Worm (Caenorhabditis elegans): ENCODE data around the gene sdz-36.

The sdz-36 gene

DNA sequence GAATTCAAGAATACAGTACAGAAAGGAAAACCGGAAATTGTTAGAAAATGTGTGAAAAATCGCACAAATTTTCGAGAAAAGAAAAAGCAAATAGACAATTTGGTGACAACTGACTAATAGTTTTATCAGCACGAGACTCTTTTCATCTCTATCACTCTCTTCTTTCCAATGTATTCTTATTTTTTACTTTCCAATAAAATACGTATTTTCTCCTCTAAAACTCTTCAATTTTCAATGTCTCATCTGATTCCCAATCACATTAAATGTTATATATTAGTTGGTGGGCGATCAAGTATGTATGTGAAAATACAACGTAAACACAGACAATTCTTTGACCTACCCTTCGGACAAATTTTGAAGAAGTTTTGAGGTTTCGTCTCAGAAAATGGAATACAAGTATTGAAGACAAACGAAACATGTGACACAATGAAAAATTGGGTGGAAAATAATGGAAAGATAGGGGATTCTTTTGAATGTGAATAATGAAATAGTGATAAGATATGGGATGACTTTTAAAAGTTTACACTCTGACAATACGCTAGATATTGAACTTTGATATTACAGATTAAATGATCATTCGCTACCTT, 46.6 kb downstream of the sdz-36 start, which contains the start of gene cka-1 (continued):
- TF ChIP-seq mdl-1 (tag; optimal IDR thresholded peaks at IDR 0.05): no peak
- TF ChIP-seq vab-15 (tag; optimal IDR thresholded peaks at IDR 0.05): peak; percentile 67
- no peak for TF ChIP-seq nhr-237 (tag; optimal IDR thresholded peaks at IDR 0.05)
- TF ChIP-seq unc-130 (tag; optimal IDR thresholded peaks at IDR 0.05): no peak
- TF ChIP-seq ceh-82 (tag; optimal IDR thresholded peaks at IDR 0.05): no peak
- TF ChIP-seq nhr-71 (tag; optimal IDR thresholded peaks at IDR 0.05): peak; percentile 63
- TF ChIP-seq mep-1 (tag; optimal IDR thresholded peaks at IDR 0.05): no peak
- TF ChIP-seq ces-1 (GFP tag; optimal IDR thresholded peaks at IDR 0.05): no peak
- no peak for TF ChIP-seq lir-3 (tag; optimal IDR thresholded peaks at IDR 0.05; ENCODE audit: poor library complexity)
- peak; percentile 9 for TF ChIP-seq tbx-2 (tag; optimal IDR thresholded peaks at IDR 0.05)
- peak; percentile 16 for TF ChIP-seq C16A3.4 (tag; optimal IDR thresholded peaks at IDR 0.05)
- no peak for TF ChIP-seq pqm-1 (tag; optimal IDR thresholded peaks at IDR 0.05)
- no peak for TF ChIP-seq grh-1 (GFP tag; IDR thresholded peaks at IDR 0.05)
- no peak for TF ChIP-seq fkh-8 (tag; optimal IDR thresholded peaks at IDR 0.05)
- no peak for TF ChIP-seq C04F5.9 (tag; optimal IDR thresholded peaks at IDR 0.05)
- TF ChIP-seq snpc-4 (tag; optimal IDR thresholded peaks at IDR 0.05): no peak

DNA sequence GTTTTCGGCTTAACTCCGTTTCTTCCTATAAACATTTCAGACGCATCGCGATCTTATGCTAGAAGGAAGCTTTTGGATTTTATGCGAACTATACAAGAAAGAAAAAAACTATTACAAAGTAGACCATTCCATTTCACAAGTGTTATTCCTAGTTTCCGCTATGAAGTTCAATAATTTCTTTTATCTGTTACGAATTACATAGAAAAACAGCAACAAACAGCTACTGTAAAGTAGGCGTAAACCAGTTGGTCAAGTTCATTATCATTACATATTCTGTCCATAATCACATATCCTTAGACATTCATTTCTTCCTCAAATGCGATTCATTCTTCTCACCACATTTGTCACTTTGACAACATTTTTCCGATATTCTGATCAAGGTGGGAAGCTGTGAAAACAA, 47.5 kb downstream of the sdz-36 start, which contains the start of gene C28D4.10:
C28D4.10 (plus strand) TSS at position 301 of the 400 bp plus-strand sequence.
- TF ChIP-seq fos-1 (tag; optimal IDR thresholded peaks at IDR 0.05) (no peak), hpl-2 (GFP tag; optimal IDR thresholded peaks at IDR 0.05) (no peak), efl-3 (GFP tag; optimal IDR thresholded peaks at IDR 0.05) (no peak), nhr-20 (tag; optimal IDR thresholded peaks at IDR 0.05) (no peak), lin-14 (GFP tag; optimal IDR thresholded peaks at IDR 0.05) (no peak)

DNA sequence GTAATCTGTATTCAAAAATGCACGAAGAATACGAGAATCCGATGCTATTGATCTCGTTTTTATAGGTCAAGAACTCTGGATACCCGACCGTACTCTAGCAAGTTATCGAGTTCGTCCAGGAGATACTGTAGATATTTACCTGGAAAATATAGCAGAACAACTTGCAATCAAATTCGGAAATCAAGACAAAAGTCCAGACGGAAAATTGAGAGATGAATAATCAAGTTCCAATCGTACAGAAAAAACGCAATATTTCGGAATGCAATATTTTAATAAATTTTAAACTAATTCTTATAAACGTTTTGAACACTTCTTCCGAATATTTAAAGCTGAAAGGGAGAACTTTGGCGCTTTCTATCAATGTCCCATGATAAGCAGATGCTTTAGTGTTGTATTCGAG, 48.3 kb downstream of the sdz-36 start:
- TF ChIP-seq F16B12.6 (tag; optimal IDR thresholded peaks at IDR 0.05): no peak
- TF ChIP-seq ztf-11 (tag; optimal IDR thresholded peaks at IDR 0.05): no peak
- TF ChIP-seq pax-3 (tag; optimal IDR thresholded peaks at IDR 0.05): no peak
- no peak for TF ChIP-seq fkh-10 (GFP tag; optimal IDR thresholded peaks at IDR 0.05)
- TF ChIP-seq lin-35 (GFP tag; optimal IDR thresholded peaks at IDR 0.05): no peak
- TF ChIP-seq lin-14 (GFP tag; optimal IDR thresholded peaks at IDR 0.05): no peak
- TF ChIP-seq nhr-85 (tag): no peak
- TF ChIP-seq nhr-12 (tag; optimal IDR thresholded peaks at IDR 0.05): no peak
- no peak for TF ChIP-seq nhr-90 (tag; optimal IDR thresholded peaks at IDR 0.05; ENCODE audit: poor library complexity)
- TF ChIP-seq nhr-47 (tag; optimal IDR thresholded peaks at IDR 0.05): no peak
- no peak for TF ChIP-seq blmp-1 (tag; optimal IDR thresholded peaks at IDR 0.05)
- no peak for TF ChIP-seq egl-13 (tag; optimal IDR thresholded peaks at IDR 0.05)
- TF ChIP-seq alr-1 (tag; optimal IDR thresholded peaks at IDR 0.05; ENCODE audit: borderline replicate concordance): no peak
- no peak for TF ChIP-seq tlp-1 (tag; optimal IDR thresholded peaks at IDR 0.05)
- no peak for TF ChIP-seq aly-2 (tag; optimal IDR thresholded peaks at IDR 0.05)
- no peak for TF ChIP-seq dpl-1 (GFP tag; optimal IDR thresholded peaks at IDR 0.05)
- TF ChIP-seq ama-1 (optimal IDR thresholded peaks at IDR 0.05): no peak
- no peak for TF ChIP-seq unc-86 (tag; optimal IDR thresholded peaks at IDR 0.05)
- no peak for TF ChIP-seq nhr-19 (GFP tag; conservative IDR thresholded peaks at IDR 0.05)

Measured in whole organism, L1 larva.